Worm (Caenorhabditis elegans): ENCODE results near the gene fbxc-28.
"Not testable (repeated sequence)": the region's sequence is repeated elsewhere in the genome, so short reads cannot be mapped to it uniquely, and the experiment has no call there.

fbxc-28 gene

ce11 chrII:917324-917723 lies 6.3 kb upstream of the fbxc-28 start, which contains the start of gene fbxc-30:
Gene fbxc-30, plus strand, starts transcription at chrII:917624.
- TF ChIP-seq pes-1 (GFP tag; IDR thresholded peaks at IDR 0.05) (no peak), ceh-36 (tag; optimal IDR thresholded peaks at IDR 0.05) (no peak), flt-1 (GFP tag; IDR thresholded peaks at IDR 0.05) (no peak), hnd-1 (tag; optimal IDR thresholded peaks at IDR 0.05) (no peak), sea-1 (GFP tag; conservative IDR thresholded peaks at IDR 0.05) (no peak), ceh-13 (GFP tag; optimal IDR thresholded peaks at IDR 0.05) (no peak), tra-4 (tag; optimal IDR thresholded peaks at IDR 0.05) (no peak), hmg-4 (GFP tag; optimal IDR thresholded peaks at IDR 0.05) (no peak), B0310.2 (tag; optimal IDR thresholded peaks at IDR 0.05) (no peak), tbx-11 (GFP tag; IDR thresholded peaks at IDR 0.05) (no peak), aly-1 (tag; optimal IDR thresholded peaks at IDR 0.05) (no peak), scrt-1 (GFP tag; IDR thresholded peaks at IDR 0.05) (no peak)

ce11 chrII:920326-920725 lies 3.3 kb upstream of the fbxc-28 start:
- no peak for TF ChIP-seq tbx-37 (GFP tag; conservative IDR thresholded peaks at IDR 0.05)
- TF ChIP-seq scrt-1 (GFP tag; IDR thresholded peaks at IDR 0.05) = no peak
- TF ChIP-seq ets-7 (tag; optimal IDR thresholded peaks at IDR 0.05) = no peak
- no peak for TF ChIP-seq ceh-13 (GFP tag; optimal IDR thresholded peaks at IDR 0.05)
- TF ChIP-seq ceh-36 (tag; optimal IDR thresholded peaks at IDR 0.05) = no peak
- TF ChIP-seq flt-1 (GFP tag; IDR thresholded peaks at IDR 0.05) = no peak
- no peak for TF ChIP-seq tra-4 (tag; optimal IDR thresholded peaks at IDR 0.05)
- TF ChIP-seq pes-1 (GFP tag; IDR thresholded peaks at IDR 0.05) = no peak

ce11 chrII:922778-923177 lies 843 bp upstream of the fbxc-28 start:
- TF ChIP-seq ceh-13 (GFP tag; optimal IDR thresholded peaks at IDR 0.05) (no peak), tbx-11 (GFP tag; IDR thresholded peaks at IDR 0.05) (no peak), hnd-1 (tag; optimal IDR thresholded peaks at IDR 0.05) (no peak), ama-1 (optimal IDR thresholded peaks at IDR 0.05) (no peak), hmbx-1 (tag; optimal IDR thresholded peaks at IDR 0.05) (no peak)

- no peak for TF ChIP-seq ceh-13 (GFP tag; optimal IDR thresholded peaks at IDR 0.05)
- TF ChIP-seq tbx-11 (GFP tag; IDR thresholded peaks at IDR 0.05) = no peak
- TF ChIP-seq B0310.2 (tag; optimal IDR thresholded peaks at IDR 0.05) = no peak
Measured at ce11 chrII:927331-927730, 3.7 kb downstream of the fbxc-28 start, which contains the start of gene R07C3.13. Gene R07C3.13, minus strand, starts transcription at chrII:927431.

- TF ChIP-seq aly-1, ets-7, hnd-1 (tag; optimal IDR thresholded peaks at IDR 0.05): not testable (repeated sequence)
Measured at ce11 chrII:930871-931270, 7.2 kb downstream of the fbxc-28 start, which contains the start of gene fbxc-34. Gene fbxc-34, plus strand, starts transcription at chrII:931171.

ce11 chrII:932718-933117 lies 9.1 kb downstream of the fbxc-28 start, which contains the start of gene acs-15:
Gene acs-15, plus strand, starts transcription at chrII:933018.
- no peak for TF ChIP-seq tbx-37 (GFP tag; conservative IDR thresholded peaks at IDR 0.05)
- no peak for TF ChIP-seq ama-1 (optimal IDR thresholded peaks at IDR 0.05)
- no peak for TF ChIP-seq ets-7 (tag; optimal IDR thresholded peaks at IDR 0.05)
- no peak for TF ChIP-seq F13C5.2 (tag; optimal IDR thresholded peaks at IDR 0.05)
- no peak for TF ChIP-seq sea-1 (GFP tag; conservative IDR thresholded peaks at IDR 0.05)
- no peak for TF ChIP-seq scrt-1 (GFP tag; IDR thresholded peaks at IDR 0.05)
- no peak for TF ChIP-seq aly-1 (tag; optimal IDR thresholded peaks at IDR 0.05)
- no peak for TF ChIP-seq hmg-4 (GFP tag; optimal IDR thresholded peaks at IDR 0.05)
- TF ChIP-seq flt-1 (GFP tag; IDR thresholded peaks at IDR 0.05) = no peak
- no peak for TF ChIP-seq ceh-13 (GFP tag; optimal IDR thresholded peaks at IDR 0.05)
- no peak for TF ChIP-seq hnd-1 (tag; optimal IDR thresholded peaks at IDR 0.05)
- no peak for TF ChIP-seq ceh-36 (tag; optimal IDR thresholded peaks at IDR 0.05)
- TF ChIP-seq B0310.2 (tag; optimal IDR thresholded peaks at IDR 0.05) = no peak
- no peak for TF ChIP-seq tbx-11 (GFP tag; IDR thresholded peaks at IDR 0.05)
- TF ChIP-seq hmbx-1 (tag; optimal IDR thresholded peaks at IDR 0.05) = no peak
- no peak for TF ChIP-seq tra-4 (tag; optimal IDR thresholded peaks at IDR 0.05)
- TF ChIP-seq pes-1 (GFP tag; IDR thresholded peaks at IDR 0.05) = no peak

- TF ChIP-seq aly-1 (tag; optimal IDR thresholded peaks at IDR 0.05) (no peak), sea-1 (GFP tag; conservative IDR thresholded peaks at IDR 0.05) (0 out of 2 replicates have a peak, but pooled peaks have one; percentile 22), scrt-1 (GFP tag; IDR thresholded peaks at IDR 0.05) (no peak), ama-1 (optimal IDR thresholded peaks at IDR 0.05) (no peak), tra-4 (tag; optimal IDR thresholded peaks at IDR 0.05) (no peak)
Measured at ce11 chrII:937265-937664, 13.6 kb downstream of the fbxc-28 start.

- no peak for TF ChIP-seq scrt-1 (GFP tag; IDR thresholded peaks at IDR 0.05)
- TF ChIP-seq B0310.2 (tag; optimal IDR thresholded peaks at IDR 0.05) = no peak
- TF ChIP-seq ceh-13 (GFP tag; optimal IDR thresholded peaks at IDR 0.05) = no peak
Measured at ce11 chrII:938549-938948, 14.9 kb downstream of the fbxc-28 start, which contains the start of gene R07C3.3. Gene R07C3.3, plus strand, starts transcription at chrII:938849.

- no peak for TF ChIP-seq scrt-1 (GFP tag; IDR thresholded peaks at IDR 0.05)
- TF ChIP-seq flt-1 (GFP tag; IDR thresholded peaks at IDR 0.05) = no peak
- no peak for TF ChIP-seq tra-4 (tag; optimal IDR thresholded peaks at IDR 0.05)
- TF ChIP-seq F13C5.2 (tag; optimal IDR thresholded peaks at IDR 0.05) = no peak
- no peak for TF ChIP-seq aly-1 (tag; optimal IDR thresholded peaks at IDR 0.05)
- no peak for TF ChIP-seq B0310.2 (tag; optimal IDR thresholded peaks at IDR 0.05)
- TF ChIP-seq ceh-13 (GFP tag; optimal IDR thresholded peaks at IDR 0.05) = no peak
- TF ChIP-seq ets-7 (tag; optimal IDR thresholded peaks at IDR 0.05) = no peak
- TF ChIP-seq tbx-37 (GFP tag; conservative IDR thresholded peaks at IDR 0.05) = no peak
- TF ChIP-seq sea-1 (GFP tag; conservative IDR thresholded peaks at IDR 0.05) = no peak
- TF ChIP-seq hmg-4 (GFP tag; optimal IDR thresholded peaks at IDR 0.05) = no peak
- TF ChIP-seq ceh-36 (tag; optimal IDR thresholded peaks at IDR 0.05) = no peak
- no peak for TF ChIP-seq ama-1 (optimal IDR thresholded peaks at IDR 0.05)
Measured at ce11 chrII:940779-941178, 17.2 kb downstream of the fbxc-28 start, which contains the start of gene fbxc-36. Gene fbxc-36, plus strand, starts transcription at chrII:940983.

All from whole organism, early embryonic.